Worm (Caenorhabditis elegans) whole organism, young adult: ENCODE results near the gene Y75B12B.11.

Source experiments
- B0019.2 ChIP-seq: fragments of 200-800 bp; sonication (Bioruptor generic); conservative IDR thresholded peaks from 2 replicates; pipeline ENCODE4 v1.3.6; 2022; ENCODE audit warnings: missing genetic modification reagents, missing genetic modification characterization, missing compliant biosample characterization
- C17E4.6 ChIP-seq: fragments of 200-800 bp; sonication (Bioruptor generic); IDR thresholded peaks from 2 replicates; pipeline ENCODE4 v1.3.6; 2022; ENCODE audit warnings: missing genetic modification reagents, missing genetic modification characterization, missing compliant biosample characterization
- D2030.7 ChIP-seq: fragments of 200-800 bp; sonication (Bioruptor generic); IDR thresholded peaks from 2 replicates; pipeline ENCODE4 v1.3.6; 2022; ENCODE audit warnings: missing genetic modification reagents, missing genetic modification characterization, missing compliant biosample characterization
- F10E7.11 ChIP-seq: sonication (generic microtip); optimal IDR thresholded peaks from 2 replicates; lab custom pipeline; 2017; ENCODE audit warnings: mild to moderate bottlenecking, missing genetic modification characterization, moderate library complexity, missing compliant biosample characterization
- F22D6.2 ChIP-seq: sonication (generic microtip); optimal IDR thresholded peaks from 2 replicates; lab custom pipeline; 2016; ENCODE audit warnings: mild to moderate bottlenecking, missing genetic modification characterization, missing compliant biosample characterization
- F37B4.10 ChIP-seq: fragments of 200-800 bp; sonication (Bioruptor generic); IDR thresholded peaks from 2 replicates; pipeline ENCODE4 v1.3.6; 2022; ENCODE audit warnings: missing genetic modification characterization, missing compliant biosample characterization
- F49E8.2 ChIP-seq: sonication (generic microtip); optimal IDR thresholded peaks from 3 replicates; lab custom pipeline; 2017; ENCODE audit warnings: missing genetic modification characterization, mild to moderate bottlenecking, missing compliant biosample characterization, antibody characterized with exemption, moderate library complexity; ENCODE audit not compliant: insufficient read depth
- F57C9.4 ChIP-seq: sonication (generic microtip); optimal IDR thresholded peaks from 2 replicates; lab custom pipeline; 2017; ENCODE audit warnings: mild to moderate bottlenecking, missing genetic modification characterization, missing compliant biosample characterization
- K12H6.12 ChIP-seq: fragments of 200-800 bp; sonication (Bioruptor generic); optimal IDR thresholded peaks from 2 replicates; lab custom pipeline; 2018; ENCODE audit warnings: mild to moderate bottlenecking, missing genetic modification characterization, missing compliant biosample characterization
- T26A5.8 ChIP-seq: sonication (generic microtip); optimal IDR thresholded peaks from 2 replicates; lab custom pipeline; 2016; ENCODE audit warnings: missing genetic modification characterization, missing compliant biosample characterization
- Y53G8AR.9 ChIP-seq: fragments of 200-800 bp; sonication (Bioruptor generic); conservative IDR thresholded peaks from 2 replicates; pipeline ENCODE4 v1.3.6; 2022; ENCODE audit warnings: missing genetic modification reagents, missing genetic modification characterization, missing compliant biosample characterization
- Y95B8A.8 ChIP-seq: fragments of 200-800 bp; sonication (Bioruptor generic); IDR thresholded peaks from 2 replicates; pipeline ENCODE4 v1.3.6; 2022; ENCODE audit warnings: missing genetic modification reagents, missing genetic modification characterization, missing compliant biosample characterization
- athp-1 ChIP-seq: sonication (generic microtip); optimal IDR thresholded peaks from 2 replicates; lab custom pipeline; 2017; ENCODE audit warnings: mild to moderate bottlenecking, missing genetic modification characterization, missing compliant biosample characterization
- attf-3 ChIP-seq: fragments of 200-800 bp; sonication (Bioruptor generic); conservative IDR thresholded peaks from 2 replicates; pipeline ENCODE4 v1.3.6; 2022; ENCODE audit warnings: missing genetic modification reagents, missing genetic modification characterization, missing compliant biosample characterization
- attf-5 ChIP-seq: fragments of 200-800 bp; sonication (Bioruptor generic); optimal IDR thresholded peaks from 2 replicates; lab custom pipeline; 2018; ENCODE audit warnings: mild to moderate bottlenecking, missing genetic modification characterization, missing compliant biosample characterization
- ccch-3 ChIP-seq: fragments of 200-800 bp; sonication (Bioruptor generic); optimal IDR thresholded peaks from 2 replicates; lab custom pipeline; 2018; ENCODE audit warnings: mild to moderate bottlenecking, missing genetic modification characterization, missing compliant biosample characterization
- ceh-40 ChIP-seq: fragments of 200-800 bp; sonication (Bioruptor generic); IDR thresholded peaks from 2 replicates; pipeline ENCODE4 v1.3.6; 2022; ENCODE audit warnings: missing genetic modification characterization, missing compliant biosample characterization
- ceh-58 ChIP-seq: fragments of 200-800 bp; sonication (Bioruptor generic); IDR thresholded peaks from 2 replicates; pipeline ENCODE4 v1.3.6; 2022; ENCODE audit warnings: missing genetic modification characterization, missing compliant biosample characterization
- ceh-91 ChIP-seq: fragments of 200-800 bp; sonication (Bioruptor generic); IDR thresholded peaks from 2 replicates; pipeline ENCODE4 v1.3.6; 2022; ENCODE audit warnings: missing genetic modification reagents, missing genetic modification characterization, missing compliant biosample characterization
- dpff-1 ChIP-seq: sonication (generic microtip); optimal IDR thresholded peaks from 2 replicates; lab custom pipeline; 2017; ENCODE audit warnings: mild to moderate bottlenecking, missing genetic modification characterization, missing compliant biosample characterization
- ekl-4 ChIP-seq: fragments of 200-800 bp; sonication (Bioruptor generic); IDR thresholded peaks from 2 replicates; pipeline ENCODE4 v1.3.6; 2022; ENCODE audit warnings: missing genetic modification reagents, missing genetic modification characterization, missing compliant biosample characterization
- fkh-3 ChIP-seq: sonication (generic microtip); optimal IDR thresholded peaks from 2 replicates; lab custom pipeline; 2016; ENCODE audit warnings: mild to moderate bottlenecking, missing genetic modification characterization, missing compliant biosample characterization
- hlh-12 ChIP-seq: sonication (generic microtip); optimal IDR thresholded peaks from 2 replicates; lab custom pipeline; 2016; ENCODE audit warnings: missing genetic modification characterization, missing compliant biosample characterization
- hmg-1.2 ChIP-seq: fragments of 200-800 bp; sonication (Bioruptor generic); IDR thresholded peaks from 2 replicates; pipeline ENCODE4 v1.3.6; 2022; ENCODE audit warnings: missing genetic modification reagents, missing genetic modification characterization, missing compliant biosample characterization
- hrde-1 ChIP-seq: sonication (generic microtip); optimal IDR thresholded peaks from 2 replicates; lab custom pipeline; 2016; ENCODE audit warnings: missing genetic modification characterization, mild to moderate bottlenecking, missing compliant biosample characterization, moderate library complexity, missing genotype, missing genetic modification reagents, borderline replicate concordance
- hsf-1 ChIP-seq: fragments of 200-800 bp; sonication (Bioruptor generic); IDR thresholded peaks from 2 replicates; pipeline ENCODE4 v1.3.6; 2022; ENCODE audit warnings: missing genetic modification reagents, missing genetic modification characterization, missing compliant biosample characterization
- lin-26 ChIP-seq: fragments of 200-800 bp; sonication (Bioruptor generic); IDR thresholded peaks from 2 replicates; pipeline ENCODE4 v1.3.6; 2022; ENCODE audit warnings: missing genetic modification reagents, missing genetic modification characterization, missing compliant biosample characterization
- madf-10 ChIP-seq: sonication (generic microtip); optimal IDR thresholded peaks from 2 replicates; lab custom pipeline; 2016; ENCODE audit warnings: mild to moderate bottlenecking, missing genetic modification characterization, missing compliant biosample characterization
- madf-3 ChIP-seq: fragments of 200-800 bp; sonication (Bioruptor generic); IDR thresholded peaks from 2 replicates; pipeline ENCODE4 v1.3.6; 2022; ENCODE audit warnings: missing genetic modification reagents, missing genetic modification characterization, missing compliant biosample characterization
- madf-8 ChIP-seq: fragments of 200-800 bp; sonication (Bioruptor generic); conservative IDR thresholded peaks from 2 replicates; pipeline ENCODE4 v1.3.6; 2022; ENCODE audit warnings: missing genetic modification reagents, missing genetic modification characterization, missing compliant biosample characterization
- mes-4 ChIP-seq: sonication (generic microtip); optimal IDR thresholded peaks from 2 replicates; lab custom pipeline; 2016; ENCODE audit warnings: missing genotype, missing genetic modification characterization, missing compliant biosample characterization
- nfya-2 ChIP-seq: fragments of 200-800 bp; sonication (Bioruptor generic); IDR thresholded peaks from 2 replicates; pipeline ENCODE4 v1.3.6; 2022; ENCODE audit warnings: missing genetic modification reagents, missing genetic modification characterization, missing compliant biosample characterization
- nhr-27 ChIP-seq: fragments of 200-800 bp; sonication (Bioruptor generic); optimal IDR thresholded peaks from 2 replicates; lab custom pipeline; 2018; ENCODE audit warnings: mild to moderate bottlenecking, missing genetic modification characterization, moderate library complexity, missing compliant biosample characterization
- nhr-80 ChIP-seq: sonication (generic microtip); optimal IDR thresholded peaks from 2 replicates; lab custom pipeline; 2016; ENCODE audit warnings: missing genetic modification characterization, missing compliant biosample characterization
- nhr-90 ChIP-seq: sonication (generic microtip); optimal IDR thresholded peaks from 2 replicates; lab custom pipeline; 2016; ENCODE audit warnings: missing genotype, mild to moderate bottlenecking, missing genetic modification characterization, missing compliant biosample characterization
- rec-8 ChIP-seq, 2 experiments: sonication (generic microtip); optimal IDR thresholded peaks; 2 replicates each; lab custom pipeline; 2016; ENCODE audit warnings: mild to moderate bottlenecking in 2 of 2, missing genetic modification characterization in 2 of 2, missing genetic modification reagents in 2 of 2, missing genotype in 2 of 2, missing biosample characterization in 1 of 2, missing compliant biosample characterization in 1 of 2, moderate library complexity in 1 of 2
- rpc-1 ChIP-seq, 2 experiments: fragments of 150-350 bp in 1 of 2; sonication (generic microtip) in 1 of 2; optimal IDR thresholded peaks; 2 replicates each; lab custom pipeline; 2014 to 2018; ENCODE audit warnings: missing biosample characterization in 1 of 2, missing genetic modification characterization in 1 of 2, missing genetic modification reagents in 1 of 2, missing genotype in 1 of 2
- snpc-1.3 ChIP-seq: sonication (generic microtip); optimal IDR thresholded peaks from 2 replicates; lab custom pipeline; 2017; ENCODE audit warnings: missing genetic modification characterization, mild to moderate bottlenecking, missing compliant biosample characterization, antibody characterized with exemption, moderate library complexity, missing genotype, missing genetic modification reagents; ENCODE audit not compliant: insufficient read depth
- sptf-2 ChIP-seq: fragments of 200-800 bp; sonication (Bioruptor generic); optimal IDR thresholded peaks from 2 replicates; lab custom pipeline; 2018; ENCODE audit warnings: mild to moderate bottlenecking, missing genetic modification characterization, missing compliant biosample characterization
- tbx-9 ChIP-seq: sonication (generic microtip); optimal IDR thresholded peaks from 2 replicates; lab custom pipeline; 2016; ENCODE audit warnings: borderline replicate concordance, missing genetic modification characterization, inconsistent platforms, missing compliant biosample characterization
- tlf-1 ChIP-seq: fragments of 200-800 bp; sonication (Bioruptor generic); optimal IDR thresholded peaks from 2 replicates; lab custom pipeline; 2018; ENCODE audit warnings: mild to moderate bottlenecking, missing genetic modification characterization, missing compliant biosample characterization
- ztf-22 ChIP-seq: fragments of 200-800 bp; sonication (Bioruptor generic); optimal IDR thresholded peaks from 2 replicates; lab custom pipeline; 2018; ENCODE audit warnings: mild to moderate bottlenecking, missing genetic modification characterization, moderate library complexity, missing compliant biosample characterization
- ztf-28 ChIP-seq: fragments of 200-800 bp; sonication (Bioruptor generic); IDR thresholded peaks from 2 replicates; pipeline ENCODE4 v1.3.6; 2022; ENCODE audit warnings: missing genetic modification reagents, missing genetic modification characterization, missing compliant biosample characterization
- ztf-3 ChIP-seq: fragments of 200-800 bp; sonication (Bioruptor generic); optimal IDR thresholded peaks from 2 replicates; lab custom pipeline; 2018; ENCODE audit warnings: mild to moderate bottlenecking, missing genetic modification characterization, missing compliant biosample characterization
- ztf-6 ChIP-seq: fragments of 200-800 bp; sonication (Bioruptor generic); IDR thresholded peaks from 2 replicates; pipeline ENCODE4 v1.3.6; 2022; ENCODE audit warnings: missing genetic modification reagents, missing genetic modification characterization, missing compliant biosample characterization

The Y75B12B.11 gene

ce11 chrV:15187083-15188057 lies 3.7 kb upstream of the Y75B12B.11 start, which contains the start of the genes cyn-7 and bath-36 (continued):
- TF ChIP-seq F22D6.2 (no peak), ztf-6 (no peak), madf-8 (GFP tag; lab: Robert Waterston, UW) (peak; percentile 67), nhr-27 (no peak), rec-8 (tag; optimal IDR thresholded peaks at IDR 0.05; lab: Kevin White, UChicago) (no peak), ztf-3 (no peak), lin-26 (GFP tag; lab: Robert Waterston, UW) (peak; percentile 34; the same call in 1 of the 2 replicates), ztf-22 (GFP tag; lab: Kevin White, UChicago) (peak; percentile 9), F57C9.4 (tag; lab: Kevin White, UChicago) (no peak), fkh-3 (no peak), F10E7.11 (tag; lab: Kevin White, UChicago) (no peak), F49E8.2 (tag; lab: Kevin White, UChicago) (peak; percentile 15), ekl-4 (peak; percentile 52), mes-4 (tag; lab: Kevin White, UChicago) (no peak), B0019.2 (GFP tag; lab: Robert Waterston, UW) (0 out of 2 replicates have a peak, but pooled peaks have one; percentile 25), athp-1 (no peak), hmg-1.2 (peak; percentile 33), T26A5.8 (tag; lab: Kevin White, UChicago) (no peak), ccch-3 (GFP tag; lab: Kevin White, UChicago) (no peak), F37B4.10 (GFP tag; lab: Robert Waterston, UW) (no peak), dpff-1 (no peak), ceh-40 (GFP tag; lab: Robert Waterston, UW) (no peak), hsf-1 (GFP tag; lab: Robert Waterston, UW) (peak; percentile 99), K12H6.12 (peak; percentile 1), tbx-9 (tag; lab: Kevin White, UChicago) (no peak), snpc-1.3 (tag; lab: Kevin White, UChicago) (peak; percentile 38), ztf-28 (GFP tag; lab: Robert Waterston, UW) (no peak), nhr-90 (tag; lab: Kevin White, UChicago) (no peak), hlh-12 (tag; lab: Kevin White, UChicago) (no peak), Y95B8A.8 (0 out of 2 replicates have a peak, but pooled peaks have one; percentile 26), madf-3 (0 out of 2 replicates have a peak, but pooled peaks have one; percentile 63), madf-10 (tag; lab: Kevin White, UChicago) (peak; percentile 8), hrde-1 (tag; lab: Kevin White, UChicago) (no peak), ceh-58 (GFP tag; lab: Robert Waterston, UW) (no peak), D2030.7 (GFP tag; lab: Robert Waterston, UW) (peak; percentile 62; the same call in 1 of the 2 replicates), nhr-80 (tag; lab: Kevin White, UChicago) (peak; percentile 80), tlf-1 (GFP tag; lab: Kevin White, UChicago) (peak; percentile 86), Y53G8AR.9 (GFP tag; lab: Robert Waterston, UW) (0 out of 2 replicates have a peak, but pooled peaks have one; percentile 7), rpc-1 (optimal IDR thresholded peaks at IDR 0.05; lab: Kevin White, UChicago) (peak; percentile 28), rpc-1 (tag; optimal IDR thresholded peaks at IDR 0.05; lab: Kevin White, UChicago) (no peak), ceh-91 (peak; percentile 66), sptf-2 (GFP tag; lab: Kevin White, UChicago) (no peak), nfya-2 (GFP tag; lab: Robert Waterston, UW) (no peak), attf-5 (GFP tag; lab: Kevin White, UChicago) (peak; percentile 56), attf-3 (GFP tag; lab: Robert Waterston, UW) (no peak; the same call in 1 of the 2 replicates), C17E4.6 (GFP tag; lab: Robert Waterston, UW) (0 out of 2 replicates have a peak, but pooled peaks have one; percentile 26)
